Fruit fly (Drosophila melanogaster) whole organism, pupa: ENCODE measurements around the gene CG31370.

Experiments
- CG12605 ChIP-seq: fragments of 200-800 bp; sonication (Bioruptor generic); IDR thresholded peaks from 2 replicates; pipeline ENCODE4 v1.3.6; 2022; ENCODE audit warnings: missing biosample characterization, missing genetic modification characterization
- CG13204 ChIP-seq: fragments of 200-800 bp; sonication (Bioruptor generic); optimal IDR thresholded peaks from 2 replicates; lab custom pipeline; 2018; ENCODE audit warnings: missing biosample characterization, mild to moderate bottlenecking, missing genetic modification characterization, moderate library complexity
- CG15710 ChIP-seq: fragments of 200-800 bp; sonication (Bioruptor generic); optimal IDR thresholded peaks from 2 replicates; lab custom pipeline; 2018; ENCODE audit warnings: missing biosample characterization, mild to moderate bottlenecking, missing genetic modification characterization, moderate library complexity
- CG34367 ChIP-seq: fragments of 200-800 bp; sonication (Bioruptor generic); optimal IDR thresholded peaks from 2 replicates; lab custom pipeline; 2018; ENCODE audit warnings: missing biosample characterization, mild to moderate bottlenecking, missing genetic modification characterization
- CG8159 ChIP-seq: fragments of 200-800 bp; sonication (Bioruptor generic); optimal IDR thresholded peaks from 3 replicates; lab custom pipeline; 2018; ENCODE audit warnings: missing biosample characterization, mild to moderate bottlenecking, missing genetic modification characterization, moderate library complexity
- CG8301 ChIP-seq: fragments of 200-800 bp; sonication (Bioruptor generic); optimal IDR thresholded peaks from 2 replicates; lab custom pipeline; 2018; ENCODE audit warnings: missing biosample characterization, mild to moderate bottlenecking, missing genetic modification characterization
- D1 ChIP-seq: fragments of 200-800 bp; sonication (Bioruptor generic); optimal IDR thresholded peaks from 2 replicates; lab custom pipeline; 2018; ENCODE audit warnings: missing biosample characterization, mild to moderate bottlenecking, missing genetic modification characterization, moderate library complexity
- EcR ChIP-seq: fragments of 200-800 bp; sonication (Bioruptor generic); optimal IDR thresholded peaks from 3 replicates; lab custom pipeline; 2019; ENCODE audit warnings: missing biosample characterization, missing genetic modification characterization, mild to moderate bottlenecking, moderate library complexity, missing genetic modification reagents
- Ets98B ChIP-seq: fragments of 200-800 bp; sonication (Bioruptor generic); IDR thresholded peaks from 2 replicates; pipeline ENCODE4 v1.3.6; 2022; ENCODE audit warnings: missing biosample characterization, missing genetic modification characterization
- Pif1A ChIP-seq: fragments of 200-800 bp; sonication (Bioruptor generic); optimal IDR thresholded peaks from 3 replicates; lab custom pipeline; 2016; ENCODE audit warnings: missing biosample characterization, missing genetic modification characterization
- Pif1B ChIP-seq: fragments of 200-800 bp; sonication (Bioruptor generic); optimal IDR thresholded peaks from 3 replicates; lab custom pipeline; 2016; ENCODE audit warnings: missing biosample characterization, missing genetic modification characterization
- Snoo ChIP-seq: fragments of 200-800 bp; sonication (Bioruptor generic); optimal IDR thresholded peaks from 3 replicates; lab custom pipeline; 2017; ENCODE audit warnings: missing biosample characterization, mild to moderate bottlenecking, missing genetic modification characterization, inconsistent platforms
- gl ChIP-seq: fragments of 200-800 bp; sonication (Bioruptor generic); optimal IDR thresholded peaks from 2 replicates; lab custom pipeline; 2018; ENCODE audit warnings: missing biosample characterization, mild to moderate bottlenecking, missing genetic modification characterization
- rn ChIP-seq: fragments of 200-800 bp; sonication (Bioruptor generic); IDR thresholded peaks from 2 replicates; pipeline ENCODE4 v1.3.6; 2022; ENCODE audit warnings: missing biosample characterization, missing genetic modification characterization

- TF ChIP-seq CG8301 (tag; lab: Kevin White, UChicago) (no peak), CG15710 (no peak), Pif1A (no peak), CG8159 (no peak), rn (GFP tag; lab: Robert Waterston, UW) (no peak), CG13204 (GFP tag; lab: Kevin White, UChicago) (no peak), CG12605 (GFP tag; lab: Robert Waterston, UW) (peak; percentile 51; the same call in 1 of the 2 replicates), CG34367 (tag; lab: Kevin White, UChicago) (no peak), Snoo (no peak), Pif1B (no peak), gl (tag; lab: Kevin White, UChicago) (no peak), D1 (tag; lab: Kevin White, UChicago) (no peak), Ets98B (no peak), EcR (GFP tag; lab: Kevin White, UChicago) (no peak)
Measured at dm6 chr3R:25265589-25266201, 36.6 kb upstream of the CG31370 start, which contains the start of the genes GlnRS and RIOK2.
